Worm (Caenorhabditis elegans) whole organism, L4/young adult: ENCODE data around the gene F13E9.16.

ENCODE experiments used
- W03F9.2 ChIP-seq: fragments of 150-350 bp; optimal IDR thresholded peaks from 2 replicates; lab custom pipeline; 2014; ENCODE audit warnings: missing biosample characterization, missing genetic modification characterization
- dao-5 ChIP-seq: sonication (generic microtip); optimal IDR thresholded peaks from 2 replicates; lab custom pipeline; 2016; ENCODE audit warnings: missing genotype, missing genetic modification characterization, moderate library complexity, missing compliant biosample characterization
- him-1 ChIP-seq: sonication (generic microtip); optimal IDR thresholded peaks from 2 replicates; lab custom pipeline; 2016; ENCODE audit warnings: missing genotype, missing genetic modification reagents, missing genetic modification characterization, missing compliant biosample characterization

DNA sequence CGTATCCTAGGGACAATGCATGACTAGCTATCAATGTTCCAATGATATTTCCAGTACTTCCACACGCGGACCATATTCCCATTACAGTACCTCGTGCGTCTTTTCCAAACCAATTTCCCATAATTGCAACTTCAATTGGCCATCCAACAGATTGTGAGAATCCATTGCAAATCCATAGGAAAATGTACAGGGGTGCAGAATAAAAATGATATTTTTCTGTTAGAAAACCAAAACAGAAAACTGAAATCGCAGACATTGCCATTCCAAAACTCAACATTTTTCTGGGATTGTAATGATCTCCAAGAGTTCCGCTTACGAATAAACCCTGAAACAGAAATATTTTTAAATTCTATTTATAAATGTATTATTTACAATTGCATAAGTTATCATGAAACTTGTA is 36.0 kb downstream of the F13E9.16 start:
- TF ChIP-seq W03F9.2 (tag; lab: Kevin White, UChicago), result no peak
- no peak for TF ChIP-seq him-1 (tag; lab: Kevin White, UChicago)
- TF ChIP-seq dao-5, result no peak
